Worm (Caenorhabditis elegans) whole organism, L3 larva: ENCODE measurements around the gene sru-39.

Experiments used
- R02D3.7 ChIP-seq: fragments of 150-350 bp; optimal IDR thresholded peaks from 2 replicates; lab custom pipeline; 2014; ENCODE audit warnings: missing biosample characterization, missing genetic modification characterization
- ZK546.5 ChIP-seq: sonication (generic microtip); optimal IDR thresholded peaks from 2 replicates; lab custom pipeline; 2017; ENCODE audit warnings: missing biosample characterization, missing genetic modification characterization
- aly-2 ChIP-seq: fragments of 150-350 bp; optimal IDR thresholded peaks from 2 replicates; lab custom pipeline; 2014; ENCODE audit warnings: missing biosample characterization, missing genetic modification characterization
- ama-1 ChIP-seq: fragments of 150-350 bp; optimal IDR thresholded peaks from 2 replicates; lab custom pipeline; 2018
- ceh-16 ChIP-seq: sonication (generic microtip); optimal IDR thresholded peaks from 2 replicates; lab custom pipeline; 2017; ENCODE audit warnings: missing biosample characterization, missing genetic modification characterization
- ceh-28 ChIP-seq: fragments of 150-350 bp; optimal IDR thresholded peaks from 2 replicates; lab custom pipeline; 2014; ENCODE audit warnings: missing biosample characterization, missing genetic modification reagents, missing genetic modification characterization
- ceh-9 ChIP-seq: sonication (generic microtip); optimal IDR thresholded peaks from 2 replicates; lab custom pipeline; 2018; ENCODE audit warnings: missing biosample characterization, missing genetic modification characterization
- daf-12 ChIP-seq: fragments of 150-350 bp; optimal IDR thresholded peaks from 2 replicates; lab custom pipeline; 2014; ENCODE audit warnings: missing biosample characterization, missing genetic modification reagents, missing genetic modification characterization
- egl-5 ChIP-seq: fragments of 150-350 bp; optimal IDR thresholded peaks from 2 replicates; lab custom pipeline; 2017; ENCODE audit warnings: missing biosample characterization, missing genetic modification reagents, missing genetic modification characterization, inconsistent platforms
- elt-1 ChIP-seq: fragments of 150-350 bp; optimal IDR thresholded peaks from 2 replicates; lab custom pipeline; 2014; ENCODE audit warnings: missing biosample characterization, missing genetic modification characterization
- elt-2 ChIP-seq: sonication (generic microtip); optimal IDR thresholded peaks from 2 replicates; lab custom pipeline; 2016; ENCODE audit warnings: missing genetic modification reagents, mild to moderate bottlenecking, missing genetic modification characterization, missing compliant biosample characterization
- elt-3 ChIP-seq, 3 experiments: fragments of 150-350 bp in 1 of 3; sonication (generic microtip) in 2 of 3; optimal IDR thresholded peaks; 2 replicates in 2 of 3; 4 replicates in 1 of 3; lab custom pipeline; 2014 to 2017; ENCODE audit warnings: missing biosample characterization in 3 of 3, missing genetic modification characterization in 3 of 3
- hmg-11 ChIP-seq: sonication (generic microtip); optimal IDR thresholded peaks from 2 replicates; lab custom pipeline; 2016; ENCODE audit warnings: missing genetic modification characterization, missing compliant biosample characterization
- jun-1 ChIP-seq: fragments of 150-350 bp; optimal IDR thresholded peaks from 2 replicates; lab custom pipeline; 2014; ENCODE audit warnings: missing biosample characterization, missing genetic modification reagents, missing genetic modification characterization
- lin-15B ChIP-seq: fragments of 150-350 bp; optimal IDR thresholded peaks from 2 replicates; lab custom pipeline; 2014; ENCODE audit warnings: missing biosample characterization, missing genetic modification characterization
- lin-39 ChIP-seq: fragments of 150-350 bp; optimal IDR thresholded peaks from 2 replicates; lab custom pipeline; 2018; ENCODE audit warnings: missing biosample characterization, missing genetic modification reagents, missing genetic modification characterization
- lsy-12 ChIP-seq: sonication (generic microtip); optimal IDR thresholded peaks from 2 replicates; lab custom pipeline; 2016; ENCODE audit warnings: mild to moderate bottlenecking, missing genetic modification characterization, missing compliant biosample characterization
- mml-1 ChIP-seq: fragments of 150-350 bp; sonication (generic microtip); optimal IDR thresholded peaks from 3 replicates; lab custom pipeline; 2014; ENCODE audit warnings: missing biosample characterization, missing genetic modification characterization
- nfya-1 ChIP-seq: sonication (generic microtip); optimal IDR thresholded peaks from 2 replicates; lab custom pipeline; 2017; ENCODE audit warnings: missing genetic modification characterization, mild to moderate bottlenecking, missing compliant biosample characterization, antibody characterized with exemption, moderate library complexity; ENCODE audit not compliant: insufficient read depth
- nhr-11 ChIP-seq: fragments of 150-350 bp; optimal IDR thresholded peaks from 2 replicates; lab custom pipeline; 2014; ENCODE audit warnings: missing biosample characterization, missing genetic modification characterization
- nhr-12 ChIP-seq: fragments of 150-350 bp; optimal IDR thresholded peaks from 2 replicates; lab custom pipeline; 2014; ENCODE audit warnings: missing biosample characterization, missing genetic modification characterization
- nhr-25 ChIP-seq: sonication (generic microtip); optimal IDR thresholded peaks from 2 replicates; lab custom pipeline; 2017; ENCODE audit warnings: missing biosample characterization, missing genetic modification characterization
- nhr-43 ChIP-seq: sonication (generic microtip); optimal IDR thresholded peaks from 2 replicates; lab custom pipeline; 2016; ENCODE audit warnings: mild to moderate bottlenecking, missing genetic modification characterization, missing compliant biosample characterization; ENCODE audit not compliant: poor library complexity, severe bottlenecking
- nhr-67 ChIP-seq: fragments of 150-350 bp; optimal IDR thresholded peaks from 2 replicates; lab custom pipeline; 2014; ENCODE audit warnings: missing biosample characterization, missing genetic modification characterization
- nhr-76 ChIP-seq: fragments of 150-350 bp; sonication (generic microtip); optimal IDR thresholded peaks from 5 replicates; lab custom pipeline; 2014; ENCODE audit warnings: missing biosample characterization, missing genetic modification characterization
- nhr-77 ChIP-seq: fragments of 150-350 bp; optimal IDR thresholded peaks from 2 replicates; lab custom pipeline; 2014; ENCODE audit warnings: missing biosample characterization, missing genetic modification characterization
- pha-4 ChIP-seq: fragments of 150-350 bp; optimal IDR thresholded peaks from 2 replicates; lab custom pipeline; 2014; ENCODE audit warnings: missing biosample characterization, missing genetic modification reagents, missing genetic modification characterization
- pqm-1 ChIP-seq: fragments of 150-350 bp; optimal IDR thresholded peaks from 2 replicates; lab custom pipeline; 2017; ENCODE audit warnings: missing biosample characterization, missing genetic modification characterization, inconsistent platforms
- sea-2 ChIP-seq: fragments of 150-350 bp; sonication (generic microtip); optimal IDR thresholded peaks from 4 replicates; lab custom pipeline; 2014; ENCODE audit warnings: missing biosample characterization, missing genetic modification reagents, missing genetic modification characterization
- skn-1 ChIP-seq: fragments of 150-350 bp; optimal IDR thresholded peaks from 2 replicates; lab custom pipeline; 2014; ENCODE audit warnings: missing biosample characterization, missing genetic modification characterization
- unc-62 ChIP-seq: fragments of 150-350 bp; sonication (generic microtip); optimal IDR thresholded peaks from 4 replicates; lab custom pipeline; 2014; ENCODE audit warnings: missing biosample characterization, missing genetic modification reagents, missing genetic modification characterization
- zag-1 ChIP-seq: fragments of 150-350 bp; optimal IDR thresholded peaks from 2 replicates; lab custom pipeline; 2014; ENCODE audit warnings: missing biosample characterization, missing genetic modification characterization
- ztf-11 ChIP-seq: fragments of 150-350 bp; optimal IDR thresholded peaks from 2 replicates; lab custom pipeline; 2014; ENCODE audit warnings: missing biosample characterization, missing genetic modification characterization
- ztf-4 ChIP-seq: fragments of 150-350 bp; optimal IDR thresholded peaks from 2 replicates; lab custom pipeline; 2014; ENCODE audit warnings: missing biosample characterization, missing genetic modification characterization

The sru-39 gene

ce11 chrV:9837679-9838078 is 34.4 kb downstream of the sru-39 start, which contains the start of gene srsx-21:
TSS of gene srsx-21 (plus strand) at chrV:9837979.
- TF ChIP-seq nhr-76 (no peak), pqm-1 (tag; lab: Kevin White, UChicago) (no peak), zag-1 (tag; lab: Kevin White, UChicago) (no peak), mml-1 (tag; lab: Kevin White, UChicago) (no peak), ceh-16 (tag; lab: Kevin White, UChicago) (no peak), lin-15B (tag; lab: Kevin White, UChicago) (no peak), ztf-4 (no peak), lin-39 (tag; lab: Kevin White, UChicago) (no peak), lsy-12 (tag; lab: Kevin White, UChicago) (no peak), nhr-25 (tag; lab: Kevin White, UChicago) (no peak), ama-1 (no peak), ceh-9 (no peak), egl-5 (tag; lab: Kevin White, UChicago) (no peak), nhr-12 (tag; lab: Kevin White, UChicago) (no peak), ztf-11 (tag; lab: Kevin White, UChicago) (no peak), elt-1 (no peak), sea-2 (no peak), ceh-28 (tag; lab: Kevin White, UChicago) (no peak)

- no peak for TF ChIP-seq skn-1 (tag; lab: Kevin White, UChicago)
- no peak for TF ChIP-seq elt-2 (tag; lab: Kevin White, UChicago)
- TF ChIP-seq lin-39 (tag; lab: Kevin White, UChicago), result no peak
- no peak for TF ChIP-seq nhr-11 (tag; lab: Kevin White, UChicago)
- no peak for TF ChIP-seq ztf-11 (tag; lab: Kevin White, UChicago)
- TF ChIP-seq ZK546.5 (tag; lab: Kevin White, UChicago), result no peak
Measured at ce11 chrV:9841376-9841775, 38.1 kb downstream of the sru-39 start, which contains the start of gene sru-36. TSS of gene sru-36 (plus strand) at chrV:9841676.

ce11 chrV:9843376-9843916 is 40.2 kb downstream of the sru-39 start, which contains the start of gene sru-8:
TSS of gene sru-8 (plus strand) at chrV:9843866.
- TF ChIP-seq ZK546.5 (tag; lab: Kevin White, UChicago) (no peak), ama-1 (no peak), unc-62 (GFP tag; lab: Kevin White, UChicago) (no peak), nhr-43 (no peak), nhr-25 (tag; lab: Kevin White, UChicago) (no peak), pqm-1 (tag; lab: Kevin White, UChicago) (no peak), nfya-1 (no peak), ceh-28 (tag; lab: Kevin White, UChicago) (no peak), hmg-11 (tag; lab: Kevin White, UChicago) (no peak), R02D3.7 (tag; lab: Kevin White, UChicago) (no peak), aly-2 (no peak), lin-15B (tag; lab: Kevin White, UChicago) (no peak), nhr-67 (tag; lab: Kevin White, UChicago) (no peak)

ce11 chrV:9848576-9848975 is 45.3 kb downstream of the sru-39 start:
- TF ChIP-seq daf-12 (tag; lab: Kevin White, UChicago) (no peak), nhr-43 (no peak), nhr-11 (tag; lab: Kevin White, UChicago) (no peak), nfya-1 (no peak), jun-1 (tag; lab: Kevin White, UChicago) (no peak), nhr-25 (tag; lab: Kevin White, UChicago) (no peak), pha-4 (tag; lab: Kevin White, UChicago) (no peak), sea-2 (no peak)

ce11 chrV:9853801-9854200 is 50.5 kb downstream of the sru-39 start:
- TF ChIP-seq elt-3 (tag; optimal IDR thresholded peaks at IDR 0.05; lab: Kevin White, UChicago) (no peak), lsy-12 (tag; lab: Kevin White, UChicago) (no peak), lin-39 (tag; lab: Kevin White, UChicago) (peak; percentile 44), R02D3.7 (tag; lab: Kevin White, UChicago) (no peak), hmg-11 (tag; lab: Kevin White, UChicago) (peak; percentile 10), nhr-77 (tag; lab: Kevin White, UChicago) (no peak), nhr-11 (tag; lab: Kevin White, UChicago) (no peak), nhr-43 (no peak)
- TF ChIP-seq, all 47 proteins: peak for 2
